Fruit fly (Drosophila melanogaster): ENCODE data around the gene CG13358.

The CG13358 gene

DNA sequence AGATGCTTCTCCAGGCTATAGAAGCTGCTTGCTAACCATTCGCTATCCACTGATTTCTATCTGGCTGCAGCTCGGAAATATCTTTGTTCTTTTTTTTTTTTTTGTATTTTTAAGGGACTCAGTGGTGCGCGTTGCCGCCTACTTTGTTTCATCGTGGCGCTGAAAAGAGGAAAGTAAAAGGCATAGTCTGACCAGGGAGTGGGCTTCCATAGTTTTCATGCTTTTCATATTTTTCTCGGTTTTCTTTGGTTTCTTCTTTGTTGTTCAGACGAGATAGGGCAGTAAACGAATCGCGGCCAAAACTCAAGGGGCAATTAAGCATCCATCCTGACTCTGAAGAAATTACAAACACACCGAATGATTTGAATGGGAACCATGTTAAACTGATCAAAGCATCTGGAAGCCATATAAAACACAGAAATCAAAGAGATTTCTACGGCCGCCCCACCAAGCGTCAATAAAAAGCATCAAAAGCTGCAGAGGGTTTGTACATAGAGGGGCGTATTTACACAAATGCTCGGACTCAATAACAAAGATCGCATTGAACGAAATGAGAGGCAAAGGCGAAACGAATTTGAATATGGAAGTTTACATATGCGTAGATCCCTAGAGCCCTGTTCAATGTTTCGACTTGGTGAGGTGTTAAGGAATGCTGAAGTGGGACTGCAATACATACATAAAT is 32.3 kb downstream of the CG13358 start (continued):
- TF ChIP-seq lbe (GFP tag; optimal IDR thresholded peaks at IDR 0.05) (no peak), amos (GFP tag; IDR thresholded peaks at IDR 0.05; ENCODE audit: partially characterized antibody) (no peak), tap (tag; optimal IDR thresholded peaks at IDR 0.05) (no peak), seq (GFP tag; IDR thresholded peaks at IDR 0.05) (no peak), CG7987 (GFP tag; optimal IDR thresholded peaks at IDR 0.05) (peak; percentile 21), org-1 (GFP tag; optimal IDR thresholded peaks at IDR 0.05) (no peak), bsh (GFP tag; optimal IDR thresholded peaks at IDR 0.05) (peak in 1 of 2 experiments; percentile 27), row (GFP tag; IDR thresholded peaks at IDR 0.05) (no peak), Camta (GFP tag; optimal IDR thresholded peaks at IDR 0.05) (no peak), Dip3 (GFP tag; optimal IDR thresholded peaks at IDR 0.05) (no peak), CG2116 (GFP tag; optimal IDR thresholded peaks at IDR 0.05) (no peak), CG1603 (tag; optimal IDR thresholded peaks at IDR 0.05) (no peak), CoRest (tag; optimal IDR thresholded peaks at IDR 0.05) (no peak), Xrp1 (GFP tag; IDR thresholded peaks at IDR 0.05) (no peak), CkIIα-i1 (GFP tag; IDR thresholded peaks at IDR 0.05) (no peak), trh (GFP tag; optimal IDR thresholded peaks at IDR 0.05) (no peak), ewg (GFP tag; optimal IDR thresholded peaks at IDR 0.05) (no peak), CG12942 (GFP tag; optimal IDR thresholded peaks at IDR 0.05) (no peak), Dp (GFP tag; optimal IDR thresholded peaks at IDR 0.05) (no peak), Hr78 (GFP tag; optimal IDR thresholded peaks at IDR 0.05) (no peak), Fer1 (GFP tag; optimal IDR thresholded peaks at IDR 0.05) (no peak), twi (tag; optimal IDR thresholded peaks at IDR 0.05) (peak; percentile 72), CG8478 (optimal IDR thresholded peaks at IDR 0.05) (no peak), jing (GFP tag; optimal IDR thresholded peaks at IDR 0.05) (no peak), h (optimal IDR thresholded peaks at IDR 0.05) (no peak), CG17328 (GFP tag; IDR thresholded peaks at IDR 0.05) (no peak), Dad (GFP tag; optimal IDR thresholded peaks at IDR 0.05) (no peak), jumu (GFP tag; optimal IDR thresholded peaks at IDR 0.05) (no peak), dpn (GFP tag; optimal IDR thresholded peaks at IDR 0.05) (no peak), ranshi (GFP tag; IDR thresholded peaks at IDR 0.05) (no peak), CG1529 (GFP tag; optimal IDR thresholded peaks at IDR 0.05) (no peak), CG2202 (tag; optimal IDR thresholded peaks at IDR 0.05) (no peak), CG4854 (GFP tag; optimal IDR thresholded peaks at IDR 0.05) (no peak), sens (GFP tag) (peak; percentile 76), sr (GFP tag; IDR thresholded peaks at IDR 0.05) (no peak), oc (tag; optimal IDR thresholded peaks at IDR 0.05) (no peak), D19B (GFP tag; optimal IDR thresholded peaks at IDR 0.05) (no peak), CG9727 (GFP tag; optimal IDR thresholded peaks at IDR 0.05) (no peak), chm (GFP tag; IDR thresholded peaks at IDR 0.05) (no peak), kni (GFP tag; optimal IDR thresholded peaks at IDR 0.05) (no peak), sima (GFP tag; optimal IDR thresholded peaks at IDR 0.05) (no peak), CG3838 (GFP tag; optimal IDR thresholded peaks at IDR 0.05) (no peak), CG17359 (tag; optimal IDR thresholded peaks at IDR 0.05) (peak; percentile 40), abd-A (tag; optimal IDR thresholded peaks at IDR 0.05) (no peak), CG17385 (GFP tag; optimal IDR thresholded peaks at IDR 0.05) (no peak), CG33557 (GFP tag; optimal IDR thresholded peaks at IDR 0.05) (no peak), ci (GFP tag; IDR thresholded peaks at IDR 0.05) (0 out of 3 replicates have a peak, but pooled peaks have one; percentile 35), Max (GFP tag; optimal IDR thresholded peaks at IDR 0.05) (no peak), CG18011 (GFP tag; optimal IDR thresholded peaks at IDR 0.05) (no peak), gce (GFP tag; IDR thresholded peaks at IDR 0.05) (no peak), CG17829 (tag; optimal IDR thresholded peaks at IDR 0.05) (no peak)

Data from whole organism, embryonic.